Fruit fly (Drosophila melanogaster) ovary, adult (tissue): ENCODE results near the gene CG9676.

ENCODE experiments used
- CG17801 ChIP-seq: fragments of 200-800 bp; optimal IDR thresholded peaks from 2 replicates; lab custom pipeline; 2019; ENCODE audit warnings: missing biosample characterization, mild to moderate bottlenecking, missing genetic modification characterization, moderate library complexity; ENCODE audit not compliant: partially characterized antibody

The CG9676 gene

dm6 chrX:16687400-16688105 lies 12.4 kb downstream of the CG9676 start:
- TF ChIP-seq CG17801 (GFP tag; lab: Kevin White, UChicago), result no peak

dm6 chrX:16683765-16684164 lies 16.2 kb downstream of the CG9676 start, which contains the start of gene Axs:
Gene Axs, minus strand, starts transcription at chrX:16683895.
- no peak for TF ChIP-seq CG17801 (GFP tag; lab: Kevin White, UChicago)

DNA sequence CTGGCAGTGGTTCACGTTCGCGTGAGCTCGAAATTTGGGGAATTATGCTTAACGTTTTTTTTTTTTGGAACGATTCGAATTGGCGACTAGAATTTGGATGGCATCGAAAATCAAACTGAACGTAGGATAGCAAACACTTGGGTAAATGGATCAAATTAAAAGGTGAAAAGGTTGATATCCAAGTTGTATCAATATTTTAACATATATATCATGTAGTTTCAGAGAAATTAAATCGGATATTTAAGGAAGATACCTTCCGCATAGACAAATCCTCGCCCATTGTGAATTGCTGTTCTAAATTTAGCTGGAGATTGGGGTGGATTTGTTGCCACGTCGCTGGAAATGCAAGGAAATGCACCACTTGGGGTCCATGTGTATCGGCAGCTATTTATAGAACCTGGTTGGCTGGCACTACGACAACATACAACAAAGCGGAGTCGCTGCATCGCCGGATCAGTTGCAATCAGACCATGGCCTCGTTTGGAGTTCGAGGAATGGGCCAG lies 21.1 kb downstream of the CG9676 start, which contains the start of the genes CG13010 and sing:
Gene CG13010, minus strand, starts transcription at position 101 of the 503 bp plus-strand sequence.
Gene sing, plus strand, starts transcription at position 453 of the 503 bp plus-strand sequence.
- no peak for TF ChIP-seq CG17801 (GFP tag; lab: Kevin White, UChicago)

DNA sequence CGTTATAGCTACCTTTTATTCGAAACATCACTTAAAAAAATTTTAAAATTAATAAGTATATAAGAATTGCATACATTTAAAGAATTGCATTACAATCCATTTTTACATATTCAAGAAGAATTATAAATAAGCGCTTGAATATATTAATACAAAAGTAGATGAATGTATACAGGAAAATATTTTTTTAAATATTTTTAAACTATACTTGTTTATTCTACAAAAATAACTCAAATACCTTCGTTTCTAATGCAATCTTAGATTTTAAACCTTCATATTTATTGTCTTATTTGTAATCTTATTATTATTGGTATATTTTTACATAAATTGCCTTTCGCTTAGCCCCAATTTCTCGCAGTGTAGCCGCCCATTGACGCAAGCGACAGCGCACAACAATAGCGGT lies 22.8 kb downstream of the CG9676 start:
- no peak for TF ChIP-seq CG17801 (GFP tag; lab: Kevin White, UChicago)

dm6 chrX:16676653-16677052 lies 23.3 kb downstream of the CG9676 start, which contains the start of gene CG13012:
Gene CG13012, minus strand, starts transcription at chrX:16676753.
- TF ChIP-seq CG17801 (GFP tag; lab: Kevin White, UChicago), result no peak

- TF ChIP-seq CG17801 (GFP tag; lab: Kevin White, UChicago), result no peak
Observed at dm6 chrX:16674538-16674937, 25.4 kb downstream of the CG9676 start.

dm6 chrX:16672904-16673303 lies 27.1 kb downstream of the CG9676 start:
- no peak for TF ChIP-seq CG17801 (GFP tag; lab: Kevin White, UChicago)

DNA sequence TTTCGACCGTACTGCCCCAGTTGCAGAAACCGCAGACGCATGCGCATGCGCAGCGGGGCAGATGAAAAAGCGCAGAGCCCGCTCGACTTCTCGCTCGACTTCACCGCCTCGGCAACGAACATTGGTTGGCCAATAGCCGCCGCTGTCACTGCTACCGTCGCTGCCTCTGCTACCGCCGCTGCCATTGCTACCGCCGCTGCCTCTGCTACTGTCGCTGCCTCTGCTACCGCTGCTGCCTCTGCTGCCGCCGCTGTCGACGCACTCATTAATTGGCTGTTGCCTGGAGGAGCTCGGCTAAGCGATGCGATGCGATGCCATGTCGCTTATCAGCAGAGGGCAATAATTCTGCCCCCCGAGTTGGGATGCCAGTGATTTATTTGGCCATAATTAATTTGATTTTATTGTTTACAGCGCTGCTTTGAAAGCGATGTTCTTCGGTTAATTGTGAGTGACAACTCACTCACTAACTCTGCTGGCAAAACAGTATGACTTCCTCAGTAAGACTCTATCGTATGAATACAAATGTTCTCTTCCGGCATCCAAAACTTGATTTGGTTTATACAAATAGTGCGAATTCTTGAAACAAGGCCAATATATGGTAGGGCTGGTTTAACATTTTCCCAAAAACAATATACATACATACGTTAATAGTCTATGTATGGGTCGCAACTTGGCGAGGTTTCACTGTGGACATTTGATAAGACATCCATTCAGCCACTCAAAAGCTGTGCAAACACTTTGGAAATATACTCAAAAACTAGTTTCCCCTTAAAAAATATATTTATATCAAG lies 29.1 kb downstream of the CG9676 start:
- no peak for TF ChIP-seq CG17801 (GFP tag; lab: Kevin White, UChicago)

DNA sequence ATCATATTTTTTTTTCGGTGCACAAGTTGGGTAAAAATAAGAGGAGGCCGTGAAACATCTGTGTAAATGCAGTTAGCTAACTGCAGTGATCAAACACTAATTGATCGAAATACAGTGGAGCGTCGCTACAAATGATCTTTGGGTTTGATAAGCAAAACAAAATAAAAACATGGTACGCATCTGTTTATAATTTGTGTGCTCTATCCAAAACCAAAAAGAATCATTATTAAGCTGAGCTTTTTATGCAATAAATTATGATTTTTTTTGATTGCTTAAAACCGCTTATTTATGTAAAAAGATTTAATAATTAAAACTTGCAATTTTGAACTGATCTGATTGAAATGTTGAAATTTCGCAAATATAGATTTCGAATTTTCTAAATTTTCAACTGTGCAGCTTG lies 29.7 kb downstream of the CG9676 start:
- no peak for TF ChIP-seq CG17801 (GFP tag; lab: Kevin White, UChicago)

DNA sequence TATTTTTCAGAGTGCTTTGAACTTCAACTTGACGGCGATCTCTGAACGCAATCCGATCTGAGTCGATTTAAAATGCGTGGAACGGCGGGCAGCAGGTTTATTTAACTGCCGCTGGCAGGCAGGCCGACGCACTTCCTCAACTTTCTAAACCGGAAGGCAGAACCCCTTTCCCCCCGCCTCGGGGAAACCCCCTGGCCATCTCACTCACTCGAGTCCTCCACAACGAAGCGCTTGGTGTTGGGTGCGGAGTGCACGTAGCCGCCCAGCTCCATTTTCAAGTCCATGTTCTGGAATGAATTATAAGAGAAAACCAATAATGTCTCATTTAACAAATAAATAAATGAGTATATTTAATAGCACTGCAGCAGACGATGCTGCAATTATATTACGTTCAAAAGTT lies 30.1 kb downstream of the CG9676 start:
- TF ChIP-seq CG17801 (GFP tag; lab: Kevin White, UChicago), result no peak

DNA sequence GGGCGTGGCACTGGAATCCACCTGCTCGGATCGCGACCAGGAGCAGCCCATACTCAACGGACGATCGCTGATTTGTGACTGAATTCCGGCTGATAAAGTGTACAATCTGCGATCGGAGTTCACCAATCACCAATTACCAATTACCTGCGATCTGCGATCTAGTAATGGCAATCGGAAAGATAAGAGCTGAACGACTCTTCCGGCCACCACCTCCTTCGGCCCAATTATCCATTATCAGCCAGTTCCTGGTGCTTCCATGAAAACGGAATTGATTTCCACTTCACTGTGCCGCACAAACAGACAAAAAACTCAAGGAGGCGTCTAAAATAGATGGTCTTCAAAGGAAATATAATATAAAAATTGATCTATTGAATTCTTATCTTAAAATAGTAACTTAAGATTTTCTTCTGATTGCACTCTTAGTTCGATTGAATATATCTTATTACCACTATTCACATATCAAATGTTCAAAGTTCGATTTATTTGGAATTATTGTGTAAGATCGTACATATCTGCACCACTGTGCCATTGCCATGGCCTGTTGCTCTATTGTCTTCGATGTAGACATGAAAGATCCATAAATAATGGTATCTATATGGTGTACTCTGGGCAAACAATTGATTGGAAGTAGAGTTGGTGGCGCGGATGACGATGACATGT lies 35.4 kb downstream of the CG9676 start, which contains the start of gene CG15865:
Gene CG15865, minus strand, starts transcription at position 51 of the 660 bp plus-strand sequence.
- no peak for TF ChIP-seq CG17801 (GFP tag; lab: Kevin White, UChicago)

dm6 chrX:16660632-16661031 lies 39.3 kb downstream of the CG9676 start:
- TF ChIP-seq CG17801 (GFP tag; lab: Kevin White, UChicago), result no peak

DNA sequence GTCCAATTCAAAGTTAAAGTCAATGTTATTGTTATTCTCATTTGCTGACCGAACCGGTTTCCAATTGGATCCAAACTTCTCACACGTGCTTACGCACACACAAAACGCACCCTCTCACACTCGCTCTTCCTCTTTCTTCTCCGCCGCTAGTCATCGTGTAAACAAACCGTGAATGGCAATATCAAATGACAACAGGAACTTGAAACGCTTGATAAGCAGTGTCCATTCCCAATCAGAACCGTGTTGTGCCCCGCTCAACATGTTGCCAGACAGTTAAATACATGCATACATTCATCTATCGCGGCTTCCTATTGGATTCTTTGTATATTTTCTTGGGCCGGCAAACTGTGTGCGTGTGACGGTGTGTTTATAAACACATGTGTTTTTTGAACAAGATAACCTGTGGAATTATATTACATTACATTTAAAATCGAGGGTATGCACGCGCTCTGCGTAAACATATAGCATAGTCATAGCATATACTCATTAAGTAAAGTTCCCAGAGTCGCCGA lies 44.2 kb downstream of the CG9676 start:
- no peak for TF ChIP-seq CG17801 (GFP tag; lab: Kevin White, UChicago)

DNA sequence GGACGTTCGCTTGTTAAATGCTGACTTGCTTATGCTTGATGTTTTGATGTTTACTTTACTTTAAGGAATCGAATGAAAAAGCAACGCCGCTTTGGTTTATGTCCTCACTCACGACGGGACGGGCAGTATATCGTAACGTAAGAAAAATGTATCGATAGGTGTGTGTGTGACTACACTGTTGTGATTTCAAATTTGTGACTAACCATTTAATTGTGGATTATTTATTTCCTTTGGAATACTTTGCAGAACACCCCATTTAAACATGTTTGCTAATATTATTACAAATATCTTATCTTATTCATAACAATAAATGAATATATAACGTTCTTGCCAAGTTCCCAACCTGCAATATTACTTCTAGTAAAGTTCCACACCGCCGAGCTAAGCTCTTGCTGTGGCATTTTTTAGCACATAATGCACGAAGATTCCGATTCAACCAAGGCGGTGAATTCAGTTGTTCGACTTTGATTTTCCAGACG lies 45.0 kb downstream of the CG9676 start, which contains the start of the genes Nemp and r:
Gene Nemp, minus strand, starts transcription at position 85 of the 479 bp plus-strand sequence.
Gene r, plus strand, starts transcription at position 429 of the 479 bp plus-strand sequence.
- no peak for TF ChIP-seq CG17801 (GFP tag; lab: Kevin White, UChicago)
